Fruit fly (Drosophila melanogaster): ENCODE measurements around the gene Papst2.

- TF ChIP-seq Abd-B (GFP tag; optimal IDR thresholded peaks at IDR 0.05) (no peak), wor (GFP tag; IDR thresholded peaks at IDR 0.05) (no peak), gsb-n (tag; optimal IDR thresholded peaks at IDR 0.05) (no peak), gcm (GFP tag; optimal IDR thresholded peaks at IDR 0.05) (no peak), vfl (GFP tag; optimal IDR thresholded peaks at IDR 0.05) (no peak)
Measured at dm6 chr3L:17027310-17027709, 15.3 kb upstream of the Papst2 start, which contains the start of gene CG7730.

All from whole organism, embryonic.